Fruit fly (Drosophila melanogaster) whole organism, pupa: Measurements from ENCODE around the gene CG33272.

ENCODE experiments used
- CG10348 ChIP-seq: fragments of 200-800 bp; sonication (Bioruptor generic); IDR thresholded peaks from 2 replicates; pipeline ENCODE4 v1.3.6; 2022; ENCODE audit warnings: missing biosample characterization, missing genetic modification characterization
- CG12605 ChIP-seq: fragments of 200-800 bp; sonication (Bioruptor generic); IDR thresholded peaks from 2 replicates; pipeline ENCODE4 v1.3.6; 2022; ENCODE audit warnings: missing biosample characterization, missing genetic modification characterization
- CG13204 ChIP-seq: fragments of 200-800 bp; sonication (Bioruptor generic); optimal IDR thresholded peaks from 2 replicates; lab custom pipeline; 2018; ENCODE audit warnings: missing biosample characterization, mild to moderate bottlenecking, missing genetic modification characterization, moderate library complexity
- CG14655 ChIP-seq: fragments of 200-800 bp; sonication (Bioruptor generic); optimal IDR thresholded peaks from 3 replicates; lab custom pipeline; 2017; ENCODE audit warnings: mild to moderate bottlenecking, missing biosample characterization, missing genetic modification reagents, missing genetic modification characterization
- CG15710 ChIP-seq: fragments of 200-800 bp; sonication (Bioruptor generic); optimal IDR thresholded peaks from 2 replicates; lab custom pipeline; 2018; ENCODE audit warnings: missing biosample characterization, mild to moderate bottlenecking, missing genetic modification characterization, moderate library complexity
- CG17806 ChIP-seq: fragments of 200-800 bp; sonication (Bioruptor generic); optimal IDR thresholded peaks from 2 replicates; lab custom pipeline; 2018; ENCODE audit warnings: missing biosample characterization, mild to moderate bottlenecking, missing genetic modification characterization, moderate library complexity
- CG32121 ChIP-seq: fragments of 200-800 bp; sonication (Bioruptor generic); IDR thresholded peaks from 2 replicates; pipeline ENCODE4 v1.3.6; 2022; ENCODE audit warnings: missing biosample characterization, missing genetic modification characterization
- CG34367 ChIP-seq: fragments of 200-800 bp; sonication (Bioruptor generic); optimal IDR thresholded peaks from 2 replicates; lab custom pipeline; 2018; ENCODE audit warnings: missing biosample characterization, mild to moderate bottlenecking, missing genetic modification characterization
- CG4496 ChIP-seq: fragments of 200-800 bp; sonication (Bioruptor generic); IDR thresholded peaks from 3 replicates; pipeline ENCODE4 v1.3.6; 2022; ENCODE audit warnings: missing biosample characterization, missing genetic modification characterization
- CG8159 ChIP-seq: fragments of 200-800 bp; sonication (Bioruptor generic); optimal IDR thresholded peaks from 3 replicates; lab custom pipeline; 2018; ENCODE audit warnings: missing biosample characterization, mild to moderate bottlenecking, missing genetic modification characterization, moderate library complexity
- CG8301 ChIP-seq: fragments of 200-800 bp; sonication (Bioruptor generic); optimal IDR thresholded peaks from 2 replicates; lab custom pipeline; 2018; ENCODE audit warnings: missing biosample characterization, mild to moderate bottlenecking, missing genetic modification characterization
- CG9948 ChIP-seq: fragments of 200-800 bp; sonication (Bioruptor generic); optimal IDR thresholded peaks from 2 replicates; lab custom pipeline; 2018; ENCODE audit warnings: missing biosample characterization, mild to moderate bottlenecking, missing genetic modification characterization, moderate library complexity
- D1 ChIP-seq: fragments of 200-800 bp; sonication (Bioruptor generic); optimal IDR thresholded peaks from 2 replicates; lab custom pipeline; 2018; ENCODE audit warnings: missing biosample characterization, mild to moderate bottlenecking, missing genetic modification characterization, moderate library complexity
- EcR ChIP-seq: fragments of 200-800 bp; sonication (Bioruptor generic); optimal IDR thresholded peaks from 3 replicates; lab custom pipeline; 2019; ENCODE audit warnings: missing biosample characterization, missing genetic modification characterization, mild to moderate bottlenecking, moderate library complexity, missing genetic modification reagents
- Ets98B ChIP-seq: fragments of 200-800 bp; sonication (Bioruptor generic); IDR thresholded peaks from 2 replicates; pipeline ENCODE4 v1.3.6; 2022; ENCODE audit warnings: missing biosample characterization, missing genetic modification characterization
- Pif1A ChIP-seq: fragments of 200-800 bp; sonication (Bioruptor generic); optimal IDR thresholded peaks from 3 replicates; lab custom pipeline; 2016; ENCODE audit warnings: missing biosample characterization, missing genetic modification characterization
- Pif1B ChIP-seq: fragments of 200-800 bp; sonication (Bioruptor generic); optimal IDR thresholded peaks from 3 replicates; lab custom pipeline; 2016; ENCODE audit warnings: missing biosample characterization, missing genetic modification characterization
- Snoo ChIP-seq: fragments of 200-800 bp; sonication (Bioruptor generic); optimal IDR thresholded peaks from 3 replicates; lab custom pipeline; 2017; ENCODE audit warnings: missing biosample characterization, mild to moderate bottlenecking, missing genetic modification characterization, inconsistent platforms
- fd96Ca ChIP-seq: fragments of 200-800 bp; sonication (Bioruptor generic); IDR thresholded peaks from 3 replicates; pipeline ENCODE4 v1.3.6; 2022; ENCODE audit warnings: missing biosample characterization, missing genetic modification characterization
- gl ChIP-seq: fragments of 200-800 bp; sonication (Bioruptor generic); optimal IDR thresholded peaks from 2 replicates; lab custom pipeline; 2018; ENCODE audit warnings: missing biosample characterization, mild to moderate bottlenecking, missing genetic modification characterization
- rn ChIP-seq: fragments of 200-800 bp; sonication (Bioruptor generic); IDR thresholded peaks from 2 replicates; pipeline ENCODE4 v1.3.6; 2022; ENCODE audit warnings: missing biosample characterization, missing genetic modification characterization

CG33272 gene

dm6 chr3L:11540330-11540702 lies 29.9 kb upstream of the CG33272 start:
- TF ChIP-seq Snoo (no peak), D1 (tag; lab: Kevin White, UChicago) (no peak), CG10348 (GFP tag; lab: Robert Waterston, UW) (no peak), CG17806 (no peak), EcR (GFP tag; lab: Kevin White, UChicago) (no peak), Pif1B (GFP tag; lab: Kevin White, UChicago) (no peak), CG9948 (tag; lab: Kevin White, UChicago) (no peak), rn (no peak), fd96Ca (no peak)

dm6 chr3L:11539511-11540329 lies 29.3 kb upstream of the CG33272 start:
- TF ChIP-seq CG12605 (no peak), CG10348 (GFP tag; lab: Robert Waterston, UW) (no peak), EcR (GFP tag; lab: Kevin White, UChicago) (no peak), CG34367 (tag; lab: Kevin White, UChicago) (no peak)

- peak; percentile 12 for TF ChIP-seq CG9948 (tag; lab: Kevin White, UChicago)
- peak; percentile 63 for TF ChIP-seq CG8301
- 0 out of 2 replicates have a peak, but pooled peaks have one; percentile 18 for TF ChIP-seq rn
- peak; percentile 42 for TF ChIP-seq CG14655 (GFP tag; lab: Kevin White, UChicago)
- TF ChIP-seq Pif1A = peak; percentile 31
- TF ChIP-seq Ets98B (GFP tag; lab: Robert Waterston, UW) = peak; percentile 14; the same call in 1 of the 2 replicates
- TF ChIP-seq CG10348 (GFP tag; lab: Robert Waterston, UW) = no peak
- TF ChIP-seq CG32121 = peak; percentile 34; the same call in 1 of the 2 replicates
- no peak for TF ChIP-seq CG15710
- TF ChIP-seq CG4496 (GFP tag; lab: Robert Waterston, UW) = peak; percentile 56; the same call in 2 of the 3 replicates
These were observed 26.5 kb upstream of the CG33272 start for dm6 chr3L:11536767-11537419.

dm6 chr3L:11536132-11536531 lies 25.7 kb upstream of the CG33272 start:
- no peak for TF ChIP-seq CG8301
- no peak for TF ChIP-seq D1 (tag; lab: Kevin White, UChicago)
- TF ChIP-seq CG17806 = no peak
- no peak for TF ChIP-seq rn
- TF ChIP-seq EcR (GFP tag; lab: Kevin White, UChicago) = no peak
- peak; percentile 56; the same call in 1 of the 2 replicates for TF ChIP-seq Ets98B (GFP tag; lab: Robert Waterston, UW)
- TF ChIP-seq CG13204 (GFP tag; lab: Kevin White, UChicago) = no peak
- TF ChIP-seq Pif1A = no peak
- peak; percentile 10 for TF ChIP-seq CG8159 (tag; lab: Kevin White, UChicago)
- no peak for TF ChIP-seq fd96Ca
- TF ChIP-seq CG9948 (tag; lab: Kevin White, UChicago) = no peak
- 0 out of 2 replicates have a peak, but pooled peaks have one; percentile 18 for TF ChIP-seq CG12605
- 0 out of 2 replicates have a peak, but pooled peaks have one; percentile 7 for TF ChIP-seq CG32121
- TF ChIP-seq CG34367 (tag; lab: Kevin White, UChicago) = no peak
- peak; percentile 75; the same call in 2 of the 3 replicates for TF ChIP-seq CG4496 (GFP tag; lab: Robert Waterston, UW)
- no peak for TF ChIP-seq Snoo
- TF ChIP-seq Pif1B (GFP tag; lab: Kevin White, UChicago) = no peak
- no peak for TF ChIP-seq CG10348 (GFP tag; lab: Robert Waterston, UW)
- TF ChIP-seq CG14655 (GFP tag; lab: Kevin White, UChicago) = peak; percentile 23
- no peak for TF ChIP-seq gl (tag; lab: Kevin White, UChicago)
- TF ChIP-seq CG15710 = no peak

- TF ChIP-seq CG15710 (no peak), CG14655 (GFP tag; lab: Kevin White, UChicago) (peak; percentile 29), CG10348 (GFP tag; lab: Robert Waterston, UW) (no peak), Snoo (peak; percentile 8), CG4496 (GFP tag; lab: Robert Waterston, UW) (peak; percentile 65), D1 (tag; lab: Kevin White, UChicago) (no peak), Ets98B (GFP tag; lab: Robert Waterston, UW) (peak; percentile 52), CG32121 (peak; percentile 39), CG12605 (peak; percentile 53), fd96Ca (peak; percentile 56; the same call in 2 of the 3 replicates)
These were observed 24.2 kb upstream of the CG33272 start for dm6 chr3L:11534391-11535246.
